Fruit fly (Drosophila melanogaster) whole organism, embryonic: ENCODE results near the gene CG15894.

Source experiments
- B-H2 ChIP-seq: fragments of 200-800 bp; sonication (Bioruptor generic); optimal IDR thresholded peaks from 2 replicates; lab custom pipeline; 2018; ENCODE audit warnings: missing biosample characterization, mild to moderate bottlenecking, missing genetic modification characterization
- Bgb ChIP-seq: fragments of 200-800 bp; sonication (Bioruptor generic); IDR thresholded peaks from 2 replicates; pipeline ENCODE4 v1.3.6; 2022; ENCODE audit warnings: missing biosample characterization, missing genetic modification characterization; ENCODE audit not compliant: partially characterized antibody
- BtbVII ChIP-seq: fragments of 200-800 bp; sonication (Bioruptor generic); optimal IDR thresholded peaks from 3 replicates; lab custom pipeline; 2017; ENCODE audit warnings: missing biosample characterization, mild to moderate bottlenecking, missing genetic modification characterization
- CG11504 ChIP-seq: fragments of 200-800 bp; sonication (Bioruptor generic); optimal IDR thresholded peaks from 3 replicates; lab custom pipeline; 2019; ENCODE audit warnings: missing biosample characterization, mild to moderate bottlenecking, missing genetic modification characterization, moderate library complexity
- CG12391 ChIP-seq: fragments of 200-800 bp; sonication (Bioruptor generic); optimal IDR thresholded peaks from 3 replicates; lab custom pipeline; 2018; ENCODE audit warnings: missing biosample characterization, mild to moderate bottlenecking, missing genetic modification characterization, moderate library complexity
- CG13624 ChIP-seq: fragments of 200-800 bp; sonication (Bioruptor generic); optimal IDR thresholded peaks from 2 replicates; lab custom pipeline; 2016; ENCODE audit warnings: missing biosample characterization, missing genetic modification characterization
- CG13775 ChIP-seq: fragments of 200-800 bp; sonication (Bioruptor generic); optimal IDR thresholded peaks from 3 replicates; lab custom pipeline; 2017; ENCODE audit warnings: missing biosample characterization, mild to moderate bottlenecking, missing genetic modification characterization
- CG1647 ChIP-seq: fragments of 200-800 bp; sonication (Bioruptor generic); optimal IDR thresholded peaks from 3 replicates; lab custom pipeline; 2016; ENCODE audit warnings: missing biosample characterization, missing genetic modification characterization
- CG2129 ChIP-seq: fragments of 200-800 bp; sonication (Bioruptor generic); IDR thresholded peaks from 2 replicates; pipeline ENCODE4 v1.3.6; 2022; ENCODE audit warnings: missing biosample characterization, missing genetic modification characterization; ENCODE audit not compliant: partially characterized antibody
- CG30020 ChIP-seq: fragments of 200-800 bp; optimal IDR thresholded peaks from 2 replicates; lab custom pipeline; 2019; ENCODE audit warnings: missing biosample characterization, mild to moderate bottlenecking, missing genetic modification characterization, moderate library complexity
- CG32532 ChIP-seq: fragments of 200-800 bp; sonication (Bioruptor generic); IDR thresholded peaks from 2 replicates; pipeline ENCODE4 v1.3.6; 2022; ENCODE audit warnings: missing biosample characterization, missing genetic modification characterization
- CG32772 ChIP-seq: fragments of 200-800 bp; sonication (Bioruptor generic); IDR thresholded peaks from 2 replicates; pipeline ENCODE4 v1.3.6; 2022; ENCODE audit warnings: missing biosample characterization, missing genetic modification characterization
- CG3281 ChIP-seq: fragments of 200-800 bp; sonication (Bioruptor generic); optimal IDR thresholded peaks from 3 replicates; lab custom pipeline; 2017; ENCODE audit warnings: missing biosample characterization, mild to moderate bottlenecking, missing genetic modification characterization
- CG33213 ChIP-seq: fragments of 200-800 bp; sonication (Bioruptor generic); optimal IDR thresholded peaks from 3 replicates; lab custom pipeline; 2016; ENCODE audit warnings: missing biosample characterization, missing genetic modification characterization
- CG4424 ChIP-seq: fragments of 200-800 bp; sonication (Bioruptor generic); optimal IDR thresholded peaks from 3 replicates; lab custom pipeline; 2016; ENCODE audit warnings: missing biosample characterization, missing genetic modification characterization
- CG4820 ChIP-seq: fragments of 200-800 bp; sonication (Bioruptor generic); optimal IDR thresholded peaks from 3 replicates; lab custom pipeline; 2016; ENCODE audit warnings: missing biosample characterization, missing genetic modification characterization
- CG5180 ChIP-seq: fragments of 200-800 bp; sonication (Bioruptor generic); optimal IDR thresholded peaks from 3 replicates; lab custom pipeline; 2017; ENCODE audit warnings: missing biosample characterization, missing genetic modification characterization, mild to moderate bottlenecking, moderate library complexity, missing genetic modification reagents
- CG6683 ChIP-seq: fragments of 200-800 bp; sonication (Bioruptor generic); optimal IDR thresholded peaks from 2 replicates; lab custom pipeline; 2017; ENCODE audit warnings: missing biosample characterization, mild to moderate bottlenecking, missing genetic modification characterization, missing genetic modification reagents
- CG7271 ChIP-seq: fragments of 200-800 bp; sonication (Bioruptor generic); optimal IDR thresholded peaks from 2 replicates; lab custom pipeline; 2018; ENCODE audit warnings: missing biosample characterization, mild to moderate bottlenecking, missing genetic modification characterization, moderate library complexity
- CG8765 ChIP-seq: fragments of 200-800 bp; sonication (Bioruptor generic); IDR thresholded peaks from 2 replicates; pipeline ENCODE4 v1.3.6; 2022; ENCODE audit warnings: missing biosample characterization, missing genetic modification characterization
- CG9215 ChIP-seq: fragments of 200-800 bp; sonication (Bioruptor generic); IDR thresholded peaks from 2 replicates; pipeline ENCODE4 v1.3.6; 2022; ENCODE audit warnings: missing biosample characterization, missing genetic modification characterization
- CoRest ChIP-seq: fragments of 200-800 bp; sonication (Bioruptor generic); optimal IDR thresholded peaks from 3 replicates; lab custom pipeline; 2018; ENCODE audit warnings: missing biosample characterization, mild to moderate bottlenecking, missing genetic modification characterization, moderate library complexity
- Dek ChIP-seq: fragments of 200-800 bp; sonication (Bioruptor generic); optimal IDR thresholded peaks from 3 replicates; lab custom pipeline; 2019; ENCODE audit warnings: missing biosample characterization, mild to moderate bottlenecking, missing genetic modification characterization, moderate library complexity
- HLH4C ChIP-seq: fragments of 200-800 bp; sonication (Bioruptor generic); IDR thresholded peaks from 3 replicates; pipeline ENCODE4 v1.3.6; 2022; ENCODE audit warnings: missing biosample characterization, missing genetic modification characterization; ENCODE audit not compliant: partially characterized antibody
- HmgD ChIP-seq: fragments of 200-800 bp; sonication (Bioruptor generic); optimal IDR thresholded peaks from 3 replicates; lab custom pipeline; 2016; ENCODE audit warnings: missing biosample characterization, missing genetic modification characterization
- Jarid2 ChIP-seq: fragments of 200-800 bp; sonication (Bioruptor generic); optimal IDR thresholded peaks from 3 replicates; lab custom pipeline; 2017; ENCODE audit warnings: mild to moderate bottlenecking, missing biosample characterization, missing genetic modification reagents, missing genetic modification characterization
- Lhr ChIP-seq: fragments of 200-800 bp; sonication (Bioruptor generic); optimal IDR thresholded peaks from 3 replicates; lab custom pipeline; 2017; ENCODE audit warnings: mild to moderate bottlenecking, missing biosample characterization, missing genetic modification reagents, missing genetic modification characterization
- MBD-R2 ChIP-seq: fragments of 200-800 bp; sonication (Bioruptor generic); IDR thresholded peaks from 2 replicates; pipeline ENCODE4 v1.3.6; 2022; ENCODE audit warnings: missing biosample characterization, missing genetic modification characterization
- Nf-YC ChIP-seq: fragments of 200-800 bp; optimal IDR thresholded peaks from 3 replicates; lab custom pipeline; 2019; ENCODE audit warnings: missing biosample characterization, mild to moderate bottlenecking, missing genetic modification characterization, moderate library complexity
- Oaz ChIP-seq: fragments of 200-800 bp; sonication (Bioruptor generic); IDR thresholded peaks from 2 replicates; pipeline ENCODE4 v1.3.6; 2022; ENCODE audit warnings: missing biosample characterization, missing genetic modification characterization
- Poxn ChIP-seq: fragments of 200-800 bp; sonication (Bioruptor generic); IDR thresholded peaks from 2 replicates; pipeline ENCODE4 v1.3.6; 2022; ENCODE audit warnings: missing biosample characterization, missing genetic modification characterization
- Scr ChIP-seq: fragments of 200-800 bp; sonication (Bioruptor generic); IDR thresholded peaks from 2 replicates; pipeline ENCODE4 v1.3.6; 2022; ENCODE audit warnings: missing biosample characterization, missing genetic modification characterization; ENCODE audit not compliant: partially characterized antibody
- Ssrp ChIP-seq: fragments of 200-800 bp; sonication (Bioruptor generic); optimal IDR thresholded peaks from 2 replicates; lab custom pipeline; 2018; ENCODE audit warnings: missing biosample characterization, mild to moderate bottlenecking, missing genetic modification characterization, moderate library complexity
- ab ChIP-seq: fragments of 200-800 bp; sonication (Bioruptor generic); optimal IDR thresholded peaks from 2 replicates; lab custom pipeline; 2016; ENCODE audit warnings: missing biosample characterization, missing genetic modification characterization
- ara ChIP-seq: fragments of 200-800 bp; sonication (Bioruptor generic); IDR thresholded peaks from 2 replicates; pipeline ENCODE4 v1.3.6; 2022; ENCODE audit warnings: missing biosample characterization, missing genetic modification characterization
- ato ChIP-seq: fragments of 200-800 bp; sonication (Bioruptor generic); IDR thresholded peaks from 2 replicates; pipeline ENCODE4 v1.3.6; 2022; ENCODE audit warnings: missing biosample characterization, missing genetic modification characterization; ENCODE audit not compliant: partially characterized antibody
- ewg ChIP-seq: fragments of 200-800 bp; sonication (Bioruptor generic); optimal IDR thresholded peaks from 3 replicates; lab custom pipeline; 2017; ENCODE audit warnings: mild to moderate bottlenecking, missing biosample characterization, missing genetic modification reagents, missing genetic modification characterization
- exex ChIP-seq: fragments of 200-800 bp; sonication (Bioruptor generic); optimal IDR thresholded peaks from 4 replicates; lab custom pipeline; 2018; ENCODE audit warnings: missing biosample characterization, mild to moderate bottlenecking, missing genetic modification characterization, moderate library complexity
- gro ChIP-seq: fragments of 200-800 bp; sonication (Bioruptor generic); optimal IDR thresholded peaks from 2 replicates; lab custom pipeline; 2016; ENCODE audit warnings: missing biosample characterization, missing genetic modification characterization
- gsb ChIP-seq: fragments of 200-800 bp; sonication (Bioruptor generic); IDR thresholded peaks from 2 replicates; pipeline ENCODE4 v1.3.6; 2022; ENCODE audit warnings: missing biosample characterization, missing genetic modification characterization
- jing ChIP-seq: fragments of 200-800 bp; sonication (Bioruptor generic); optimal IDR thresholded peaks from 2 replicates; lab custom pipeline; 2018; ENCODE audit warnings: missing biosample characterization, mild to moderate bottlenecking, missing genetic modification characterization
- ken ChIP-seq: fragments of 200-800 bp; sonication (Bioruptor generic); IDR thresholded peaks from 3 replicates; pipeline ENCODE4 v1.3.6; 2022; ENCODE audit warnings: missing biosample characterization, missing genetic modification characterization
- lbe ChIP-seq: fragments of 200-800 bp; sonication (Bioruptor generic); optimal IDR thresholded peaks from 2 replicates; lab custom pipeline; 2016; ENCODE audit warnings: missing biosample characterization, mild to moderate bottlenecking, missing genetic modification characterization
- nau ChIP-seq: fragments of 200-800 bp; sonication (Bioruptor generic); optimal IDR thresholded peaks from 3 replicates; lab custom pipeline; 2017; ENCODE audit warnings: missing biosample characterization, mild to moderate bottlenecking, missing genetic modification characterization, missing genetic modification reagents
- nerfin-1 ChIP-seq: fragments of 200-800 bp; sonication (Bioruptor generic); optimal IDR thresholded peaks from 3 replicates; lab custom pipeline; 2019; ENCODE audit warnings: missing biosample characterization, mild to moderate bottlenecking, missing genetic modification characterization, moderate library complexity
- pnt ChIP-seq: fragments of 200-800 bp; sonication (Bioruptor generic); optimal IDR thresholded peaks from 3 replicates; lab custom pipeline; 2016; ENCODE audit warnings: missing biosample characterization, missing genetic modification characterization
- schlank ChIP-seq: fragments of 200-800 bp; sonication (Bioruptor generic); optimal IDR thresholded peaks from 2 replicates; lab custom pipeline; 2018; ENCODE audit warnings: missing biosample characterization, mild to moderate bottlenecking, missing genetic modification characterization
- sd ChIP-seq: fragments of 200-800 bp; sonication (Bioruptor generic); optimal IDR thresholded peaks from 3 replicates; lab custom pipeline; 2018; ENCODE audit warnings: missing biosample characterization, mild to moderate bottlenecking, missing genetic modification characterization, moderate library complexity
- tgo ChIP-seq: fragments of 200-800 bp; sonication (Bioruptor generic); IDR thresholded peaks from 3 replicates; pipeline ENCODE4 v1.3.6; 2022; ENCODE audit warnings: missing biosample characterization, missing genetic modification characterization
- vnd ChIP-seq: fragments of 200-800 bp; sonication (Bioruptor generic); IDR thresholded peaks from 3 replicates; pipeline ENCODE4 v1.3.6; 2022; ENCODE audit warnings: missing biosample characterization, missing genetic modification characterization; ENCODE audit not compliant: partially characterized antibody

The CG15894 gene

DNA sequence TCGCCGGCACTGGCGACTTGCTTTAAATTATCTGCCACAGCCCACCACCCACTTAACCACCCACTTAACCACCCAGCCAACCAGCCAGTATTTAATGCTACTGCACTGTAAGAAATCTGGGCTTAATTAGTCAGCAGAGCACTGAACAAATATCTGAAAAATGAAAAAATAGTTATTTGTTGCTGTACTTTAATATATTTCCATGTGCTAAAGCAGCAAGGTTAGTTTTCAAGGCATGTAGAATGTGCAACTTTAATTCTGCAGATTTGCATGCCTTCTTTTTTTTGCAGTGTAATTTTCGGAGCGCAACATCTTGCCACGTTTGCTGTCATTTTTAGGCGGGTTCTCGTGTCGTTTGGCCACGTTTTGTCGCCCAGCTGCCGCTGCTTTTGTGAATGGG lies 66.6 kb downstream of the CG15894 start (continued):
- TF ChIP-seq nerfin-1, result no peak
- peak; percentile 47 for TF ChIP-seq Dek (tag; lab: Kevin White, UChicago)
- TF ChIP-seq ab, result no peak
- TF ChIP-seq CG33213 (GFP tag; lab: Kevin White, UChicago), result no peak
- no peak for TF ChIP-seq nau (GFP tag; lab: Kevin White, UChicago)
- TF ChIP-seq Scr, result no peak
- TF ChIP-seq sd, result no peak
- no peak for TF ChIP-seq exex (tag; lab: Kevin White, UChicago)
- peak; percentile 30 for TF ChIP-seq Ssrp (tag; lab: Kevin White, UChicago)
- no peak for TF ChIP-seq ato (GFP tag; lab: Robert Waterston, UW)
- no peak for TF ChIP-seq ken (GFP tag; lab: Robert Waterston, UW)
- no peak for TF ChIP-seq CG1647 (GFP tag; lab: Kevin White, UChicago)
- no peak for TF ChIP-seq CG32772
- TF ChIP-seq BtbVII (GFP tag; lab: Kevin White, UChicago), result peak; percentile 26
- TF ChIP-seq CG12391 (tag; lab: Kevin White, UChicago), result peak; percentile 47
- no peak for TF ChIP-seq CG5180 (GFP tag; lab: Kevin White, UChicago)
- no peak for TF ChIP-seq Lhr (GFP tag; lab: Kevin White, UChicago)
- peak; percentile 36 for TF ChIP-seq CG4424
- TF ChIP-seq Jarid2, result no peak
- TF ChIP-seq schlank (tag; lab: Kevin White, UChicago), result no peak
- no peak for TF ChIP-seq CG6683 (GFP tag; lab: Kevin White, UChicago)
- TF ChIP-seq CG13775 (GFP tag; lab: Kevin White, UChicago), result no peak
- TF ChIP-seq gro (GFP tag; lab: Kevin White, UChicago), result peak; percentile 38
- TF ChIP-seq Bgb (GFP tag; lab: Robert Waterston, UW), result no peak
- no peak; the same call in 1 of the 2 replicates for TF ChIP-seq MBD-R2
- TF ChIP-seq Poxn (GFP tag; lab: Robert Waterston, UW), result no peak
- no peak for TF ChIP-seq ewg (GFP tag; lab: Kevin White, UChicago)
- no peak for TF ChIP-seq CG2129 (GFP tag; lab: Robert Waterston, UW)
- no peak for TF ChIP-seq B-H2 (GFP tag; lab: Kevin White, UChicago)
- TF ChIP-seq lbe (GFP tag; lab: Kevin White, UChicago), result no peak
- no peak for TF ChIP-seq HmgD (GFP tag; lab: Kevin White, UChicago)
- no peak for TF ChIP-seq CG30020 (tag; lab: Kevin White, UChicago)
- TF ChIP-seq CoRest, result peak; percentile 43
- TF ChIP-seq gsb, result no peak
- TF ChIP-seq CG8765, result no peak
- no peak for TF ChIP-seq CG7271
- no peak for TF ChIP-seq vnd (GFP tag; lab: Robert Waterston, UW)
- TF ChIP-seq Oaz, result 0 out of 2 replicates have a peak, but pooled peaks have one; percentile 4
- peak; percentile 21 for TF ChIP-seq pnt (GFP tag; lab: Kevin White, UChicago)
- TF ChIP-seq CG32532, result no peak
- TF ChIP-seq CG4820 (GFP tag; lab: Kevin White, UChicago), result peak; percentile 33
- TF ChIP-seq ara (GFP tag; lab: Robert Waterston, UW), result peak; percentile 48; the same call in 1 of the 2 replicates
- peak; percentile 61 for TF ChIP-seq CG3281 (GFP tag; lab: Kevin White, UChicago)
- TF ChIP-seq CG13624 (GFP tag; lab: Kevin White, UChicago), result peak; percentile 51
- TF ChIP-seq CG9215 (GFP tag; lab: Robert Waterston, UW), result peak; percentile 29; the same call in 1 of the 2 replicates
- TF ChIP-seq HLH4C (GFP tag; lab: Robert Waterston, UW), result no peak
- no peak for TF ChIP-seq jing (GFP tag; lab: Kevin White, UChicago)
- TF ChIP-seq Nf-YC, result no peak
- TF ChIP-seq tgo (GFP tag; lab: Robert Waterston, UW), result peak; percentile 27; the same call in 1 of the 3 replicates
- peak; percentile 73 for TF ChIP-seq CG11504
